Worm (Caenorhabditis elegans) whole organism, late embryonic: Measurements from ENCODE around the gene kin-15.

Experiments
- C08G9.2 ChIP-seq: sonication (generic microtip); optimal IDR thresholded peaks from 2 replicates; lab custom pipeline; 2016; ENCODE audit warnings: mild to moderate bottlenecking, missing genetic modification characterization, moderate library complexity, missing compliant biosample characterization
- C38D4.7 ChIP-seq: fragments of 200-800 bp; sonication (Bioruptor generic); optimal IDR thresholded peaks from 2 replicates; lab custom pipeline; 2018; ENCODE audit warnings: mild to moderate bottlenecking, missing genetic modification characterization, moderate library complexity, missing compliant biosample characterization
- F13H6.1 ChIP-seq: sonication (generic microtip); optimal IDR thresholded peaks from 2 replicates; lab custom pipeline; 2016; ENCODE audit warnings: missing genetic modification characterization, missing compliant biosample characterization
- K09A11.1 ChIP-seq: sonication (generic microtip); optimal IDR thresholded peaks from 2 replicates; lab custom pipeline; 2017; ENCODE audit warnings: antibody characterized with exemption, mild to moderate bottlenecking, missing genetic modification characterization, missing compliant biosample characterization; ENCODE audit not compliant: insufficient read depth
- Y22D7AL.16 ChIP-seq: sonication (generic microtip); optimal IDR thresholded peaks from 2 replicates; lab custom pipeline; 2016; ENCODE audit warnings: missing genetic modification characterization, missing compliant biosample characterization
- ahr-1 ChIP-seq: sonication (generic microtip); optimal IDR thresholded peaks from 2 replicates; lab custom pipeline; 2016; ENCODE audit warnings: missing genetic modification characterization, missing compliant biosample characterization
- ama-1 ChIP-seq: fragments of 150-350 bp; optimal IDR thresholded peaks from 2 replicates; lab custom pipeline; 2014
- ceh-14 ChIP-seq: sonication (generic microtip); optimal IDR thresholded peaks from 2 replicates; lab custom pipeline; 2016; ENCODE audit warnings: missing genotype, missing genetic modification characterization, missing compliant biosample characterization
- ceh-18 ChIP-seq: sonication (generic microtip); optimal IDR thresholded peaks from 2 replicates; lab custom pipeline; 2016; ENCODE audit warnings: missing genetic modification characterization, missing compliant biosample characterization
- ceh-2 ChIP-seq: sonication (generic microtip); optimal IDR thresholded peaks from 2 replicates; lab custom pipeline; 2016; ENCODE audit warnings: missing genotype, missing genetic modification characterization, missing compliant biosample characterization
- ceh-30 ChIP-seq: fragments of 150-350 bp; optimal IDR thresholded peaks from 2 replicates; lab custom pipeline; 2014; ENCODE audit warnings: missing biosample characterization, missing genetic modification characterization
- ceh-31 ChIP-seq: sonication (generic microtip); optimal IDR thresholded peaks from 2 replicates; lab custom pipeline; 2016; ENCODE audit warnings: missing genetic modification characterization, missing compliant biosample characterization
- ceh-6 ChIP-seq: fragments of 200-800 bp; sonication (Bioruptor generic); optimal IDR thresholded peaks from 2 replicates; lab custom pipeline; 2018; ENCODE audit warnings: mild to moderate bottlenecking, missing genetic modification characterization, missing compliant biosample characterization
- ceh-9 ChIP-seq: sonication (generic microtip); optimal IDR thresholded peaks from 2 replicates; lab custom pipeline; 2016; ENCODE audit warnings: mild to moderate bottlenecking, missing genetic modification characterization, inconsistent platforms, missing compliant biosample characterization
- dmd-4 ChIP-seq: sonication (generic microtip); optimal IDR thresholded peaks from 2 replicates; lab custom pipeline; 2016; ENCODE audit warnings: borderline replicate concordance, missing genetic modification characterization, missing compliant biosample characterization
- dve-1 ChIP-seq: sonication (generic microtip); optimal IDR thresholded peaks from 2 replicates; lab custom pipeline; 2017; ENCODE audit warnings: antibody characterized with exemption, mild to moderate bottlenecking, missing genetic modification characterization, missing compliant biosample characterization
- ets-4 ChIP-seq: sonication (generic microtip); optimal IDR thresholded peaks from 2 replicates; lab custom pipeline; 2016; ENCODE audit warnings: missing genetic modification characterization, missing compliant biosample characterization
- fkh-10 ChIP-seq: fragments of 150-350 bp; optimal IDR thresholded peaks from 2 replicates; lab custom pipeline; 2014; ENCODE audit warnings: missing biosample characterization, missing genetic modification reagents, missing genetic modification characterization
- fkh-6 ChIP-seq: sonication (generic microtip); optimal IDR thresholded peaks from 2 replicates; lab custom pipeline; 2016; ENCODE audit warnings: missing genetic modification characterization, missing compliant biosample characterization
- hlh-15 ChIP-seq: sonication (generic microtip); optimal IDR thresholded peaks from 2 replicates; lab custom pipeline; 2016; ENCODE audit warnings: missing genetic modification characterization, missing compliant biosample characterization
- hlh-30 ChIP-seq: sonication (generic microtip); optimal IDR thresholded peaks from 2 replicates; lab custom pipeline; 2017; ENCODE audit warnings: antibody characterized with exemption, missing genetic modification characterization, missing compliant biosample characterization; ENCODE audit not compliant: insufficient read depth
- hlh-6 ChIP-seq: sonication (generic microtip); optimal IDR thresholded peaks from 2 replicates; lab custom pipeline; 2016; ENCODE audit warnings: missing genotype, missing genetic modification characterization, missing compliant biosample characterization
- lin-11 ChIP-seq: fragments of 200-800 bp; sonication (Bioruptor generic); optimal IDR thresholded peaks from 2 replicates; lab custom pipeline; 2018; ENCODE audit warnings: mild to moderate bottlenecking, missing genetic modification characterization, missing compliant biosample characterization
- mec-3 ChIP-seq: sonication (generic microtip); optimal IDR thresholded peaks from 2 replicates; lab custom pipeline; 2016; ENCODE audit warnings: borderline replicate concordance, missing genetic modification characterization, missing compliant biosample characterization
- npax-4 ChIP-seq: sonication (generic microtip); optimal IDR thresholded peaks from 2 replicates; lab custom pipeline; 2016; ENCODE audit warnings: missing genetic modification characterization, missing compliant biosample characterization
- odd-2 ChIP-seq: sonication (generic microtip); optimal IDR thresholded peaks from 2 replicates; lab custom pipeline; 2017; ENCODE audit warnings: antibody characterized with exemption, mild to moderate bottlenecking, missing genetic modification characterization, missing compliant biosample characterization
- pha-2 ChIP-seq: sonication (generic microtip); optimal IDR thresholded peaks from 2 replicates; lab custom pipeline; 2017; ENCODE audit warnings: mild to moderate bottlenecking, missing genetic modification characterization, missing compliant biosample characterization
- pha-4 ChIP-seq: fragments of 150-350 bp; optimal IDR thresholded peaks from 2 replicates; lab custom pipeline; 2018; ENCODE audit warnings: missing biosample characterization, missing genetic modification reagents, missing genetic modification characterization
- pqm-1 ChIP-seq: sonication (generic microtip); optimal IDR thresholded peaks from 2 replicates; lab custom pipeline; 2016; ENCODE audit warnings: missing genetic modification characterization, missing compliant biosample characterization
- pros-1 ChIP-seq: fragments of 150-350 bp; optimal IDR thresholded peaks from 2 replicates; lab custom pipeline; 2014; ENCODE audit warnings: missing biosample characterization, missing genetic modification reagents, missing genetic modification characterization
- ref-2 ChIP-seq: sonication (generic microtip); optimal IDR thresholded peaks from 2 replicates; lab custom pipeline; 2016; ENCODE audit warnings: missing genetic modification characterization, missing compliant biosample characterization
- sdc-2 ChIP-seq: sonication (generic microtip); optimal IDR thresholded peaks from 2 replicates; lab custom pipeline; 2016; ENCODE audit warnings: missing genotype, missing genetic modification characterization, missing compliant biosample characterization
- syd-9 ChIP-seq: sonication (generic microtip); optimal IDR thresholded peaks from 2 replicates; lab custom pipeline; 2016; ENCODE audit warnings: mild to moderate bottlenecking, missing genetic modification characterization, moderate library complexity, missing compliant biosample characterization
- tbx-2 ChIP-seq: sonication (generic microtip); optimal IDR thresholded peaks from 2 replicates; lab custom pipeline; 2016; ENCODE audit warnings: missing genetic modification characterization, missing compliant biosample characterization
- tbx-7 ChIP-seq: sonication (generic microtip); optimal IDR thresholded peaks from 2 replicates; lab custom pipeline; 2016; ENCODE audit warnings: missing genotype, missing genetic modification characterization, missing compliant biosample characterization
- ttx-3 ChIP-seq: sonication (generic microtip); optimal IDR thresholded peaks from 2 replicates; lab custom pipeline; 2016; ENCODE audit warnings: missing genetic modification reagents, missing genetic modification characterization, missing compliant biosample characterization
- unc-3 ChIP-seq, 2 experiments: fragments of 200-800 bp in 1 of 2; sonication (Bioruptor generic) in 1 of 2; sonication (generic microtip) in 1 of 2; conservative IDR thresholded peaks in 1 of 2; optimal IDR thresholded peaks in 1 of 2; 2 replicates each; pipeline versions ENCODE4 v1.3.6 to Lab custom; 2016 to 2022; ENCODE audit warnings: missing compliant biosample characterization in 2 of 2, missing genetic modification characterization in 2 of 2, missing genetic modification reagents in 1 of 2
- unc-42 ChIP-seq: sonication (generic microtip); optimal IDR thresholded peaks from 2 replicates; lab custom pipeline; 2016; ENCODE audit warnings: missing genotype, missing genetic modification characterization, missing compliant biosample characterization
- unc-55 ChIP-seq: sonication (generic microtip); optimal IDR thresholded peaks from 2 replicates; lab custom pipeline; 2017; ENCODE audit warnings: missing biosample characterization, missing genetic modification reagents, missing genetic modification characterization
- unc-86 ChIP-seq: sonication (generic microtip); optimal IDR thresholded peaks from 2 replicates; lab custom pipeline; 2016; ENCODE audit warnings: missing genetic modification characterization, missing compliant biosample characterization
- zip-5 ChIP-seq: sonication (generic microtip); optimal IDR thresholded peaks from 2 replicates; lab custom pipeline; 2016; ENCODE audit warnings: missing genetic modification characterization, missing compliant biosample characterization

Gene kin-15

DNA sequence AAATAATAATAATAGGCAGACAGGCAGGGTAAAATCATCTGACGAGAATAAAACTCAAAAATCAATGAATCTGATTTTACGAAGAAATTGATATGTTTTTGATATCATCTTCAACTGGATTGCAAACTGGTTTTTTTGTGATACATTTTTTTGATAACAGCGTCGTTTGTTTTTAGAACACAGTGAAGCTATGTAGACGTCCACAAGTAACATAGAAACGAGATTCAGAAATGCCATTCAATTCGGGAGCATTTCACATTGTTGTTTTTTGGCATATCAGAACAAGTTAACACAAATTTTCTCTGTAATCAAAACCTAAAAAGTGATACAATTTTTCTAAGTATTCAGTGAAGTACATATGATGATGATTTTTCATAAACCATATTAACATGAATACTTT is 4.7 kb upstream of the kin-15 start, which contains the start of gene chil-13:
Gene chil-13, minus strand, starts transcription at position 101 of the 400 bp plus-strand sequence.
- TF ChIP-seq unc-3 (GFP tag; conservative IDR thresholded peaks at IDR 0.05; lab: Robert Waterston, UW) (no peak), unc-3 (tag; optimal IDR thresholded peaks at IDR 0.05; lab: Kevin White, UChicago) (no peak), fkh-6 (tag; lab: Kevin White, UChicago) (no peak), ref-2 (tag; lab: Kevin White, UChicago) (no peak), zip-5 (tag; lab: Kevin White, UChicago) (no peak), syd-9 (tag; lab: Kevin White, UChicago) (no peak), C38D4.7 (no peak), npax-4 (tag; lab: Kevin White, UChicago) (no peak), tbx-7 (no peak), hlh-6 (no peak), ceh-31 (tag; lab: Kevin White, UChicago) (no peak), ets-4 (tag; lab: Kevin White, UChicago) (no peak), pha-4 (no peak), tbx-2 (no peak), ceh-14 (tag; lab: Kevin White, UChicago) (no peak), dmd-4 (no peak), ceh-18 (tag; lab: Kevin White, UChicago) (no peak), pha-2 (tag; lab: Kevin White, UChicago) (no peak), sdc-2 (tag; lab: Kevin White, UChicago) (no peak), dve-1 (tag; lab: Kevin White, UChicago) (no peak)
- TF ChIP-seq, all 69 proteins: peak for 0

DNA sequence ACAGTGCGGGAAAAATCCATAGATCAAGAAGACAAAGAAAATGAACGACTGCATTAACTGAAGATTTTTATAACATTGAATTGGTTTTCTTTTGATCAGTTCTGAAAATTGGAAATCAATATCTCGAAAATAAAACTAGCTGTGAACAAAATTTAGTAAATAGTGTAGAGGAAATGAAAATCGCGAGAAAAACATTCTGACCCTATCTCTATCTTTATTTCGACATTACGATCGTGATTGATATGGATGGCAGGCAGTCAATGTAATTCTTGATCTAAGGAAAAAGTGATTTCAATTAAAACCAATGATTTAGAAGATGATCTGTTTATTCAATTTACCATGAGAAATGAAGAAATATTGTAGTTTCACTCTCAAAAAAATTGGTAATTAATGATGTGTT is 2.5 kb upstream of the kin-15 start, which contains the start of gene kin-16:
Gene kin-16, minus strand, starts transcription at position 101 of the 400 bp plus-strand sequence.
- TF ChIP-seq pha-4 = no peak
- no peak for TF ChIP-seq sdc-2 (tag; lab: Kevin White, UChicago)
- no peak for TF ChIP-seq unc-55 (GFP tag; lab: Kevin White, UChicago)
- no peak for TF ChIP-seq ceh-30 (tag; lab: Kevin White, UChicago)
- no peak for TF ChIP-seq Y22D7AL.16 (tag; lab: Kevin White, UChicago)
- no peak for TF ChIP-seq unc-86 (tag; lab: Kevin White, UChicago)
- TF ChIP-seq ceh-18 (tag; lab: Kevin White, UChicago) = no peak
- no peak for TF ChIP-seq ceh-31 (tag; lab: Kevin White, UChicago)
- no peak for TF ChIP-seq ceh-2
- no peak for TF ChIP-seq ceh-6
- TF ChIP-seq K09A11.1 = no peak
- no peak for TF ChIP-seq C38D4.7

DNA sequence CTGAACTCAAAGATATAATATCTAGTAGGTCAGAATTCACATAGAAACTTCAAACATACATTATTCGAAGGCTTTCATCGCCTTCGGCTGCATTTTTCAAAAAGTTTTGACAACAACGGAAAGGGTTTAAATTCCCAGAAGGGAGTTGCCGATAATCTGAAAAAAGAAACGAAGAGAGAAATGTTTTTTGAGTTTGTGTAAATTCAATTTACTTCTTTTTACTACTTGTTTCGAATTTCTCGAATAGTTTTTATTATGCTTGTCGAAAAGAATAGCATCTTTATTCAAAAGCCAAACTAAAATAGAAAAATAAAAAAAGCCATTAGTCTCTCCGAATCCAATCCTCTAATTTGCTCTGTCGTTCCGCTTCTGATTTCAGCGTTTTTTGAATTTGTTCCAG is 2.4 kb downstream of the kin-15 start:
- no peak for TF ChIP-seq C08G9.2 (tag; lab: Kevin White, UChicago)
- TF ChIP-seq lin-11 = no peak
- TF ChIP-seq C38D4.7 = no peak
- no peak for TF ChIP-seq dmd-4
- TF ChIP-seq ahr-1 (tag; lab: Kevin White, UChicago) = no peak
- no peak for TF ChIP-seq odd-2
- TF ChIP-seq ttx-3 (tag; lab: Kevin White, UChicago) = no peak
- no peak for TF ChIP-seq hlh-30 (tag; lab: Kevin White, UChicago)
- TF ChIP-seq sdc-2 (tag; lab: Kevin White, UChicago) = no peak

DNA sequence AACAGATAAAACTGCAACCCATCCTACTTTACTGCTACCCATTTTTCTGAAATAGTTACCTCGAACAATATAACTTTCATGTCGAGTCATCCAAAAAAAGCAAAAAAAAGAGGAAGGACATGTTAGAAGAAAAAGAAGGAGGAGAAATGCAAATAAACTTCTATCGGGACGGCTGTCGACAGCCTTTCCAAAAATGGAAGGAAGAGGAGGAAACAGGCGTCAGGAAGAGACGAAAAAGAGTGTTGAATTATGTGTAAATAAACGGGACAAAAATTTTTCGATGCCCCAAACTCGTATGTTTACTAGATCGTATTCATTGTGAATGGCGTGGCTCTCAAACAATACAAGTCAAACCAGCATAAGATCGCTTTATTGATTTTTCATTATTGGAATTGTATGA is 5.9 kb downstream of the kin-15 start, which contains the start of gene M176.5:
Gene M176.5, minus strand, starts transcription at position 101 of the 400 bp plus-strand sequence.
- no peak for TF ChIP-seq tbx-7
- no peak for TF ChIP-seq F13H6.1 (tag; lab: Kevin White, UChicago)
- no peak for TF ChIP-seq C08G9.2 (tag; lab: Kevin White, UChicago)

DNA sequence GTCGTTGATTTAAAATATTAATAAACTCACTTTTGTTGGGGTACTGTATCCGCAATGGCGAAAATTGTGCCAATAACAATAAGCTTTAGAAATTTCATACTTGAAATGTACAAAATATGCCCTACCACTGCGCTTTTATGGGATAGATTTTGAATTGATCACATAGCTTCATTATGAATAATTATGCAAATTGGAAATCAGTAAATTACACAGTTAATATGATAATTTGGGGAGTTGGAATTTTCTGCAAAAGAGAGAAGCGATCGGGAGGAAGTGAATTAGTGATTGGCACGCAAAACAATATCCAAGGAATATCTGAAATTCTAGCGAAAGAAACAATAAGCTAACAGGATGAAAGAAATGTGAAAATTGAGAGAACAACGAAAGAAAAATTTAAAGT is 7.4 kb downstream of the kin-15 start, which contains the start of gene M176.10:
Gene M176.10, minus strand, starts transcription at position 101 of the 400 bp plus-strand sequence.
- TF ChIP-seq pros-1 (tag; lab: Kevin White, UChicago) (no peak), ama-1 (lab: Kevin White, UChicago) (no peak), pqm-1 (no peak), hlh-15 (tag; lab: Kevin White, UChicago) (no peak), syd-9 (tag; lab: Kevin White, UChicago) (no peak), mec-3 (tag; lab: Kevin White, UChicago) (no peak), dmd-4 (no peak), ceh-9 (no peak), ref-2 (tag; lab: Kevin White, UChicago) (no peak), fkh-10 (no peak), pha-4 (no peak), unc-42 (tag; lab: Kevin White, UChicago) (no peak), ttx-3 (tag; lab: Kevin White, UChicago) (no peak)
